Fruit fly (Drosophila melanogaster) whole organism, wandering third instar larva: ENCODE data around the gene CG15043.

Source experiments
- Abd-B ChIP-seq: fragments of >200 bp; optimal IDR thresholded peaks from 2 replicates; lab custom pipeline; 2017; ENCODE audit warnings: missing biosample characterization, missing genetic modification characterization
- CG32264 ChIP-seq: fragments of 200-800 bp; sonication (Bioruptor generic); optimal IDR thresholded peaks from 2 replicates; lab custom pipeline; 2016; ENCODE audit warnings: missing biosample characterization, missing genetic modification characterization
- CG9705 ChIP-seq: fragments of 200-800 bp; sonication (Bioruptor generic); optimal IDR thresholded peaks from 2 replicates; lab custom pipeline; 2018; ENCODE audit warnings: missing biosample characterization, mild to moderate bottlenecking, missing genetic modification characterization
- CrebA ChIP-seq: fragments of 200-800 bp; sonication (Bioruptor generic); optimal IDR thresholded peaks from 2 replicates; lab custom pipeline; 2016; ENCODE audit warnings: missing biosample characterization, mild to moderate bottlenecking, missing genetic modification characterization, borderline replicate concordance
- Dif ChIP-seq: fragments of 200-275, 200-300 bp; sonication (Bioruptor generic); optimal IDR thresholded peaks from 2 replicates; lab custom pipeline; 2018; ENCODE audit warnings: missing biosample characterization, missing genetic modification characterization; ENCODE audit not compliant: partially characterized antibody
- GATAd ChIP-seq: sonication (Bioruptor generic); optimal IDR thresholded peaks from 2 replicates; lab custom pipeline; 2016; ENCODE audit warnings: missing biosample characterization, missing genetic modification characterization
- HLH106 ChIP-seq: fragments of 200-800 bp; optimal IDR thresholded peaks from 3 replicates; lab custom pipeline; 2019; ENCODE audit warnings: missing biosample characterization, mild to moderate bottlenecking, missing genetic modification characterization, moderate library complexity
- Hnf4 ChIP-seq: fragments of 200-800 bp; sonication (Bioruptor generic); optimal IDR thresholded peaks from 2 replicates; lab custom pipeline; 2016; ENCODE audit warnings: missing biosample characterization, mild to moderate bottlenecking, missing genetic modification characterization
- Hr78 ChIP-seq: fragments of >200 bp; optimal IDR thresholded peaks from 2 replicates; lab custom pipeline; 2017; ENCODE audit warnings: missing biosample characterization, missing genetic modification characterization
- Hr83 ChIP-seq: fragments of 200-300 bp; sonication (Bioruptor generic); optimal IDR thresholded peaks from 2 replicates; lab custom pipeline; 2016; ENCODE audit warnings: missing biosample characterization, mild to moderate bottlenecking, missing genetic modification characterization, moderate library complexity; ENCODE audit not compliant: poor library complexity, severe bottlenecking
- Mio ChIP-seq: sonication (Bioruptor generic); optimal IDR thresholded peaks from 2 replicates; lab custom pipeline; 2016; ENCODE audit warnings: missing biosample characterization, missing genetic modification characterization
- Myc ChIP-seq: fragments of >200 bp; optimal IDR thresholded peaks from 2 replicates; lab custom pipeline; 2017
- OdsH ChIP-seq: fragments of 200-800 bp; sonication (Bioruptor generic); optimal IDR thresholded peaks from 2 replicates; lab custom pipeline; 2016; ENCODE audit warnings: missing biosample characterization, mild to moderate bottlenecking, missing genetic modification characterization
- Rel ChIP-seq, 2 experiments: fragments of 200-800 bp; sonication (Bioruptor generic) in 1 of 2; optimal IDR thresholded peaks; 2 replicates in 1 of 2; 3 replicates in 1 of 2; lab custom pipeline; 2016 to 2019; ENCODE audit warnings: mild to moderate bottlenecking in 2 of 2, missing biosample characterization in 2 of 2, missing genetic modification characterization in 2 of 2, moderate library complexity in 1 of 2
- Sp1 ChIP-seq: fragments of 200-800 bp; sonication (Bioruptor generic); optimal IDR thresholded peaks from 3 replicates; lab custom pipeline; 2019; ENCODE audit warnings: missing biosample characterization, mild to moderate bottlenecking, missing genetic modification characterization, moderate library complexity
- Vsx2 ChIP-seq: fragments of 200-300, 225-300 bp; sonication (Bioruptor generic); optimal IDR thresholded peaks from 2 replicates; lab custom pipeline; 2018; ENCODE audit warnings: missing biosample characterization, missing genetic modification characterization; ENCODE audit not compliant: partially characterized antibody
- br ChIP-seq: fragments of 200-800 bp; sonication (Bioruptor generic); optimal IDR thresholded peaks from 2 replicates; lab custom pipeline; 2016; ENCODE audit warnings: missing biosample characterization, missing genetic modification characterization
- brk ChIP-seq: fragments of 200-800 bp; sonication (Bioruptor generic); optimal IDR thresholded peaks from 2 replicates; lab custom pipeline; 2016; ENCODE audit warnings: missing biosample characterization, mild to moderate bottlenecking, missing genetic modification characterization
- dl ChIP-seq, 2 experiments: fragments of 175-275, 200-275 bp in 1 of 2; fragments of 200-275 bp in 1 of 2; sonication (Bioruptor generic); optimal IDR thresholded peaks; lab custom pipeline; 2018; ENCODE audit warnings: mild to moderate bottlenecking in 2 of 2, missing biosample characterization in 2 of 2, missing genetic modification characterization in 2 of 2, moderate library complexity in 2 of 2; ENCODE audit not compliant: partially characterized antibody in 2 of 2, insufficient read depth in 1 of 2
- dmrt93B ChIP-seq: fragments of 200-800 bp; sonication (Bioruptor generic); optimal IDR thresholded peaks from 2 replicates; lab custom pipeline; 2018; ENCODE audit warnings: missing biosample characterization, mild to moderate bottlenecking, missing genetic modification characterization
- dsf ChIP-seq: sonication (Bioruptor generic); optimal IDR thresholded peaks from 2 replicates; lab custom pipeline; 2016; ENCODE audit warnings: missing biosample characterization, missing genetic modification characterization, borderline replicate concordance
- ey ChIP-seq: fragments of 200-800 bp; sonication (Bioruptor generic); optimal IDR thresholded peaks from 2 replicates; lab custom pipeline; 2016; ENCODE audit warnings: missing biosample characterization, missing genetic modification characterization
- foxo ChIP-seq, 2 experiments: fragments of 200-800 bp; sonication (Bioruptor generic); optimal IDR thresholded peaks; 2 replicates in 1 of 2; 3 replicates in 1 of 2; lab custom pipeline; 2016 to 2017; ENCODE audit warnings: missing biosample characterization in 2 of 2, missing genetic modification characterization in 2 of 2
- fru ChIP-seq: fragments of 200-800 bp; sonication (Bioruptor generic); optimal IDR thresholded peaks from 3 replicates; lab custom pipeline; 2016; ENCODE audit warnings: missing biosample characterization, mild to moderate bottlenecking, missing genetic modification characterization
- h ChIP-seq: fragments of 200-800 bp; sonication (Bioruptor generic); optimal IDR thresholded peaks from 3 replicates; lab custom pipeline; 2016; ENCODE audit warnings: missing biosample characterization, mild to moderate bottlenecking, missing genetic modification characterization
- pan ChIP-seq: fragments of >200 bp; optimal IDR thresholded peaks from 2 replicates; lab custom pipeline; 2017
- psq ChIP-seq: fragments of 200-800 bp; sonication (Bioruptor generic); optimal IDR thresholded peaks from 3 replicates; lab custom pipeline; 2017; ENCODE audit warnings: missing biosample characterization, mild to moderate bottlenecking, missing genetic modification characterization, moderate library complexity
- rgr ChIP-seq: fragments of 200-800 bp; sonication (Bioruptor generic); optimal IDR thresholded peaks from 3 replicates; lab custom pipeline; 2016; ENCODE audit warnings: missing biosample characterization, mild to moderate bottlenecking, missing genetic modification characterization
- sv ChIP-seq: fragments of 200-800 bp; sonication (Bioruptor generic); optimal IDR thresholded peaks from 3 replicates; lab custom pipeline; 2016; ENCODE audit warnings: missing biosample characterization, missing genetic modification characterization
- tai ChIP-seq: sonication (Bioruptor generic); optimal IDR thresholded peaks from 2 replicates; lab custom pipeline; 2016; ENCODE audit warnings: missing biosample characterization, missing genetic modification characterization
- usp ChIP-seq: fragments of >200 bp; optimal IDR thresholded peaks from 2 replicates; lab custom pipeline; 2017; ENCODE audit warnings: missing biosample characterization, missing genetic modification characterization
- woc ChIP-seq: sonication (Bioruptor generic); optimal IDR thresholded peaks from 2 replicates; lab custom pipeline; 2016; ENCODE audit warnings: missing biosample characterization, mild to moderate bottlenecking, missing genetic modification characterization

The CG15043 gene

dm6 chrX:18533308-18533707 lies 39.3 kb upstream of the CG15043 start:
- TF ChIP-seq dmrt93B (no peak), sv (GFP tag; lab: Kevin White, UChicago) (no peak), psq (GFP tag; lab: Kevin White, UChicago) (peak; percentile 2), ey (GFP tag; lab: Kevin White, UChicago) (peak; percentile 32), HLH106 (peak; percentile 19), Abd-B (GFP tag; lab: Kevin White, UChicago) (no peak), fru (peak; percentile 31), OdsH (GFP tag; lab: Kevin White, UChicago) (peak; percentile 20), h (GFP tag; lab: Kevin White, UChicago) (peak; percentile 15), Sp1 (GFP tag; lab: Kevin White, UChicago) (peak; percentile 28), rgr (GFP tag; lab: Kevin White, UChicago) (peak; percentile 40), foxo (GFP tag; optimal IDR thresholded peaks at IDR 0.05; lab: Kevin White, UChicago) (peak in 1 of 2 experiments; percentile 31)
- TF ChIP-seq, all 38 proteins: peak for 9

dm6 chrX:18528166-18528733 lies 34.3 kb upstream of the CG15043 start, which contains the start of the genes CG15042 and CG15047:
Gene CG15042, minus strand, starts transcription at chrX:18528266.
Gene CG15047, plus strand, starts transcription at chrX:18528683.
- no peak for TF ChIP-seq OdsH (GFP tag; lab: Kevin White, UChicago)
- TF ChIP-seq Hnf4 (GFP tag; lab: Kevin White, UChicago) = no peak
- no peak for TF ChIP-seq GATAd (GFP tag; lab: Kevin White, UChicago)
- TF ChIP-seq Myc = no peak
- no peak for TF ChIP-seq dl (GFP tag; optimal IDR thresholded peaks at IDR 0.05; lab: Kevin White, UChicago; ENCODE audit: insufficient read depth in 1 of 2, partially characterized antibody in 2 of 2)
- no peak for TF ChIP-seq brk
- no peak for TF ChIP-seq Mio
- TF ChIP-seq woc = no peak
- no peak for TF ChIP-seq dmrt93B
- no peak for TF ChIP-seq Rel (GFP tag; optimal IDR thresholded peaks at IDR 0.05; lab: Kevin White, UChicago)
- TF ChIP-seq Rel (tag; optimal IDR thresholded peaks at IDR 0.05; lab: Kevin White, UChicago) = no peak
- TF ChIP-seq psq (GFP tag; lab: Kevin White, UChicago) = no peak
- TF ChIP-seq usp (GFP tag; lab: Kevin White, UChicago) = no peak
- TF ChIP-seq Hr83 (GFP tag; lab: Kevin White, UChicago) = no peak
- TF ChIP-seq dsf = no peak
- no peak for TF ChIP-seq tai (GFP tag; lab: Kevin White, UChicago)
- no peak for TF ChIP-seq sv (GFP tag; lab: Kevin White, UChicago)
- TF ChIP-seq Hr78 (GFP tag; lab: Kevin White, UChicago) = no peak
- no peak for TF ChIP-seq CrebA (GFP tag; lab: Kevin White, UChicago)

dm6 chrX:18524594-18525266 lies 30.8 kb upstream of the CG15043 start:
- TF ChIP-seq sv (GFP tag; lab: Kevin White, UChicago) (no peak), dmrt93B (peak; percentile 8), br (peak; percentile 11), CG9705 (GFP tag; lab: Kevin White, UChicago) (no peak), HLH106 (peak; percentile 15), OdsH (GFP tag; lab: Kevin White, UChicago) (no peak), h (GFP tag; lab: Kevin White, UChicago) (peak; percentile 1), ey (GFP tag; lab: Kevin White, UChicago) (no peak), fru (peak; percentile 15), foxo (GFP tag; optimal IDR thresholded peaks at IDR 0.05; lab: Kevin White, UChicago) (peak in 1 of 2 experiments; percentile 45), Sp1 (GFP tag; lab: Kevin White, UChicago) (peak; percentile 24)
- TF ChIP-seq, all 38 proteins: peak for 7

dm6 chrX:18523146-18523812 lies 29.3 kb upstream of the CG15043 start:
- TF ChIP-seq CrebA (GFP tag; lab: Kevin White, UChicago) (no peak), HLH106 (no peak), Vsx2 (GFP tag; lab: Kevin White, UChicago) (no peak), dmrt93B (no peak), pan (lab: Kevin White, UChicago) (no peak), ey (GFP tag; lab: Kevin White, UChicago) (no peak), CG32264 (GFP tag; lab: Kevin White, UChicago) (no peak), rgr (GFP tag; lab: Kevin White, UChicago) (no peak), CG9705 (GFP tag; lab: Kevin White, UChicago) (no peak), sv (GFP tag; lab: Kevin White, UChicago) (no peak), Dif (GFP tag; lab: Kevin White, UChicago) (no peak), woc (no peak)
